Fruit fly (Drosophila melanogaster) whole organism, embryonic: ENCODE measurements around the gene CG7985.

ENCODE experiments used
- CG1832 ChIP-seq: fragments of 200-800 bp; sonication (Bioruptor generic); optimal IDR thresholded peaks from 2 replicates; lab custom pipeline; 2017; ENCODE audit warnings: missing biosample characterization, mild to moderate bottlenecking, missing genetic modification characterization, inconsistent platforms
- CG3838 ChIP-seq: fragments of 200-800 bp; sonication (Bioruptor generic); optimal IDR thresholded peaks from 3 replicates; lab custom pipeline; 2016; ENCODE audit warnings: missing biosample characterization, missing genetic modification characterization
- Eip74EF ChIP-seq, 2 experiments: fragments of 200-800 bp in 1 of 2; fragments of >200 bp in 1 of 2; sonication (Bioruptor generic) in 1 of 2; optimal IDR thresholded peaks; 2 replicates each; lab custom pipeline; 2017 to 2019; ENCODE audit warnings: missing biosample characterization in 2 of 2, missing genetic modification characterization in 2 of 2, mild to moderate bottlenecking in 1 of 2, moderate library complexity in 1 of 2
- Nf-YC ChIP-seq: fragments of 200-800 bp; optimal IDR thresholded peaks from 3 replicates; lab custom pipeline; 2019; ENCODE audit warnings: missing biosample characterization, mild to moderate bottlenecking, missing genetic modification characterization, moderate library complexity

- TF ChIP-seq CG3838 (no peak), Eip74EF (GFP tag; optimal IDR thresholded peaks at IDR 0.05; lab: Kevin White, UChicago) (no peak), CG1832 (GFP tag; lab: Kevin White, UChicago) (no peak), Nf-YC (tag; lab: Kevin White, UChicago) (no peak)
Observed at dm6 chr3R:18168929-18169350, 30.7 kb upstream of the CG7985 start.
